Fruit fly (Drosophila melanogaster) whole organism, prepupa: Measurements from ENCODE around the gene CG34313.

Experiments used
- Blimp-1 ChIP-seq: fragments of 200-800 bp; sonication (Bioruptor generic); optimal IDR thresholded peaks from 3 replicates; lab custom pipeline; 2017; ENCODE audit warnings: missing biosample characterization, missing genetic modification characterization, mild to moderate bottlenecking, moderate library complexity, missing genetic modification reagents
- Ets96B ChIP-seq: fragments of 200-800 bp; optimal IDR thresholded peaks from 2 replicates; lab custom pipeline; 2019; ENCODE audit warnings: missing biosample characterization, mild to moderate bottlenecking, missing genetic modification characterization, moderate library complexity
- Hr39 ChIP-seq: fragments of 200-800 bp; sonication (Bioruptor generic); optimal IDR thresholded peaks from 2 replicates; lab custom pipeline; 2016; ENCODE audit warnings: missing biosample characterization, missing genetic modification characterization
- Hr4 ChIP-seq: fragments of 200-800 bp; sonication (Bioruptor generic); optimal IDR thresholded peaks from 3 replicates; lab custom pipeline; 2016; ENCODE audit warnings: missing biosample characterization, missing genetic modification characterization
- OdsH ChIP-seq: fragments of 200-800 bp; sonication (Bioruptor generic); optimal IDR thresholded peaks from 3 replicates; lab custom pipeline; 2016; ENCODE audit warnings: missing biosample characterization, missing genetic modification characterization
- Sox102F ChIP-seq: fragments of 200-800 bp; sonication (Bioruptor generic); optimal IDR thresholded peaks from 2 replicates; lab custom pipeline; 2016; ENCODE audit warnings: missing biosample characterization, mild to moderate bottlenecking, missing genetic modification characterization
- achi ChIP-seq: fragments of 200-800 bp; sonication (Bioruptor generic); optimal IDR thresholded peaks from 3 replicates; lab custom pipeline; 2016; ENCODE audit warnings: missing biosample characterization, missing genetic modification characterization
- dac ChIP-seq: fragments of 200-800 bp; sonication (Bioruptor generic); optimal IDR thresholded peaks from 2 replicates; lab custom pipeline; 2017; ENCODE audit warnings: missing biosample characterization, mild to moderate bottlenecking, missing genetic modification characterization
- dsx ChIP-seq: fragments of 200-800 bp; optimal IDR thresholded peaks from 3 replicates; lab custom pipeline; 2019; ENCODE audit warnings: missing biosample characterization, mild to moderate bottlenecking, missing genetic modification characterization, moderate library complexity; ENCODE audit not compliant: poor library complexity, severe bottlenecking
- fd85E ChIP-seq: fragments of 200-800 bp; sonication (Bioruptor generic); optimal IDR thresholded peaks from 3 replicates; lab custom pipeline; 2016; ENCODE audit warnings: missing biosample characterization, missing genetic modification characterization
- ss ChIP-seq, 2 experiments: fragments of 200-800 bp; sonication (Bioruptor generic); optimal IDR thresholded peaks; 2 replicates in 1 of 2; 3 replicates in 1 of 2; lab custom pipeline; 2017 to 2018; ENCODE audit warnings: mild to moderate bottlenecking in 2 of 2, missing biosample characterization in 2 of 2, missing genetic modification characterization in 2 of 2, moderate library complexity in 1 of 2
- topi ChIP-seq: fragments of 200-800 bp; sonication (Bioruptor generic); optimal IDR thresholded peaks from 3 replicates; lab custom pipeline; 2016; ENCODE audit warnings: missing biosample characterization, missing genetic modification characterization

DNA sequence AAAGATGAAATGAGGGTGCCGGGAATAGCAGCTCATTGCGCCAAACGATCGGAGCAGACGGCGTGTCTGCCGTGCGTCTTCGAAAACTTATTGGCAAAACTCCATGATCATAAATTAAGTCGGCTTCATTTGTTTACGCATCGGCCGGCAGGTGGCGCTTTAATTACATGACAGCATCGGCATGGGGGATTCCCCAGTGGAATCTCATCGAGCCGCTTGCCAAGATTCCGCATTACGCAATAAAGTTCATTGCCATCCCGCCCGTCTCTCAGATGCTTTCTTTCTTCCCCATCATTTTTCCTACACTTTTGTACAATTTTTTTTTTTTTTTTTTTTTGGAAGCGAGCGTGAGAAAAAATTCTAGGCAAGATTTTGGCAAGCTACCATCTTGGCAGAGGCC is 2.8 kb upstream of the CG34313 start:
- no peak for TF ChIP-seq topi (GFP tag; lab: Kevin White, UChicago)
- TF ChIP-seq Hr4 (GFP tag; lab: Kevin White, UChicago): no peak
- no peak for TF ChIP-seq achi
- TF ChIP-seq OdsH: no peak
- no peak for TF ChIP-seq Blimp-1 (GFP tag; lab: Kevin White, UChicago)
- TF ChIP-seq ss (GFP tag; optimal IDR thresholded peaks at IDR 0.05; lab: Kevin White, UChicago): no peak
- no peak for TF ChIP-seq Ets96B (tag; lab: Kevin White, UChicago)
- TF ChIP-seq Sox102F (GFP tag; lab: Kevin White, UChicago): no peak
- no peak for TF ChIP-seq fd85E (GFP tag; lab: Kevin White, UChicago)
- no peak for TF ChIP-seq dac (GFP tag; lab: Kevin White, UChicago)
- TF ChIP-seq dsx (GFP tag; lab: Kevin White, UChicago): no peak
- TF ChIP-seq Hr39 (GFP tag; lab: Kevin White, UChicago): no peak
